Worm (Caenorhabditis elegans): Measurements from ENCODE around the gene C34C12.2.

- TF ChIP-seq nhr-12 (tag; optimal IDR thresholded peaks at IDR 0.05) (no peak), nhr-76 (tag; optimal IDR thresholded peaks at IDR 0.05) (no peak), ztf-11 (tag; optimal IDR thresholded peaks at IDR 0.05) (no peak), lsy-2 (tag; optimal IDR thresholded peaks at IDR 0.05) (no peak)
Measured at ce11 chrIII:3428574-3428973, 25.0 kb upstream of the C34C12.2 start.
